Fruit fly (Drosophila melanogaster): ENCODE data around the gene CG11927.

CG11927 gene

dm6 chr2L:4830490-4830889 lies 17.1 kb upstream of the CG11927 start, which contains the start of gene Fnta (continued):
- TF ChIP-seq CG4617 (GFP tag; optimal IDR thresholded peaks at IDR 0.05; ENCODE audit: borderline replicate concordance) (peak; percentile 21), gcm (GFP tag; optimal IDR thresholded peaks at IDR 0.05) (peak; percentile 51), mld (GFP tag; IDR thresholded peaks at IDR 0.05; ENCODE audit: partially characterized antibody) (peak; percentile 91), sna (GFP tag; IDR thresholded peaks at IDR 0.05; ENCODE audit: partially characterized antibody) (peak; percentile 89), Doc3 (GFP tag; IDR thresholded peaks at IDR 0.05; ENCODE audit: partially characterized antibody) (peak; percentile 67; the same call in 1 of the 3 replicates), Scr (GFP tag; IDR thresholded peaks at IDR 0.05; ENCODE audit: partially characterized antibody) (peak; percentile 81)

dm6 chr2L:4835091-4835689 lies 12.4 kb upstream of the CG11927 start, which contains the start of gene Ir25a:
TSS of gene Ir25a (minus strand) at chr2L:4835300.
- TF ChIP-seq Hsf (GFP tag; optimal IDR thresholded peaks at IDR 0.05) (no peak), CG12942 (GFP tag; optimal IDR thresholded peaks at IDR 0.05) (no peak), NC2β (GFP tag; optimal IDR thresholded peaks at IDR 0.05) (no peak), Pdp1 (GFP tag; optimal IDR thresholded peaks at IDR 0.05) (peak in 1 of 2 experiments; percentile 71), Dfd (GFP tag; optimal IDR thresholded peaks at IDR 0.05) (no peak), ap (GFP tag; IDR thresholded peaks at IDR 0.05) (no peak), Asciz (GFP tag; optimal IDR thresholded peaks at IDR 0.05) (no peak), CG10543 (GFP tag; optimal IDR thresholded peaks at IDR 0.05) (no peak), CG6175 (GFP tag; IDR thresholded peaks at IDR 0.05) (no peak), exex (tag; optimal IDR thresholded peaks at IDR 0.05) (peak; percentile 80), inv (GFP tag; IDR thresholded peaks at IDR 0.05; ENCODE audit: partially characterized antibody) (no peak), sug (tag; optimal IDR thresholded peaks at IDR 0.05) (peak; percentile 20), tup (GFP tag; optimal IDR thresholded peaks at IDR 0.05) (no peak), pnt (GFP tag; optimal IDR thresholded peaks at IDR 0.05) (no peak), B-H2 (GFP tag; optimal IDR thresholded peaks at IDR 0.05) (no peak), Oaz (GFP tag; IDR thresholded peaks at IDR 0.05) (no peak), CG3847 (GFP tag; IDR thresholded peaks at IDR 0.05) (no peak), CG14050 (GFP tag; IDR thresholded peaks at IDR 0.05) (no peak), gsb-n (tag; optimal IDR thresholded peaks at IDR 0.05) (no peak), al (GFP tag; IDR thresholded peaks at IDR 0.05) (no peak), hbn (GFP tag; IDR thresholded peaks at IDR 0.05; ENCODE audit: partially characterized antibody) (no peak), Sox102F (GFP tag; optimal IDR thresholded peaks at IDR 0.05) (no peak), twi (tag; optimal IDR thresholded peaks at IDR 0.05) (no peak), Med (GFP tag) (peak; percentile 58)

dm6 chr2L:4836193-4836592 lies 11.4 kb upstream of the CG11927 start:
- TF ChIP-seq Pdp1 (GFP tag; optimal IDR thresholded peaks at IDR 0.05) (peak in 1 of 2 experiments; percentile 14), CG4360 (GFP tag; IDR thresholded peaks at IDR 0.05) (no peak), Gug (GFP tag; IDR thresholded peaks at IDR 0.05) (peak; percentile 6; the same call in 1 of the 4 replicates), row (GFP tag; IDR thresholded peaks at IDR 0.05) (peak; percentile 41; the same call in 2 of the 3 replicates), CG31365 (tag; optimal IDR thresholded peaks at IDR 0.05) (no peak), grau (tag; optimal IDR thresholded peaks at IDR 0.05) (peak; percentile 49), slbo (GFP tag; IDR thresholded peaks at IDR 0.05) (peak; percentile 22; the same call in 1 of the 2 replicates), CG2678 (tag; optimal IDR thresholded peaks at IDR 0.05) (peak; percentile 3), Drgx (GFP tag; IDR thresholded peaks at IDR 0.05) (peak; percentile 29; the same call in 1 of the 2 replicates), Med (GFP tag) (peak; percentile 58)
